Worm (Caenorhabditis elegans) whole organism, L3 larva: ENCODE data around the gene lrr-1.

Source experiments
- R02D3.7 ChIP-seq: fragments of 150-350 bp; optimal IDR thresholded peaks from 2 replicates; lab custom pipeline; 2014; ENCODE audit warnings: missing biosample characterization, missing genetic modification characterization
- ZK546.5 ChIP-seq: sonication (generic microtip); optimal IDR thresholded peaks from 2 replicates; lab custom pipeline; 2017; ENCODE audit warnings: missing biosample characterization, missing genetic modification characterization
- aly-2 ChIP-seq: fragments of 150-350 bp; optimal IDR thresholded peaks from 2 replicates; lab custom pipeline; 2014; ENCODE audit warnings: missing biosample characterization, missing genetic modification characterization
- ama-1 ChIP-seq: fragments of 150-350 bp; optimal IDR thresholded peaks from 2 replicates; lab custom pipeline; 2018
- ceh-16 ChIP-seq: sonication (generic microtip); optimal IDR thresholded peaks from 2 replicates; lab custom pipeline; 2017; ENCODE audit warnings: missing biosample characterization, missing genetic modification characterization
- ceh-28 ChIP-seq: fragments of 150-350 bp; optimal IDR thresholded peaks from 2 replicates; lab custom pipeline; 2014; ENCODE audit warnings: missing biosample characterization, missing genetic modification reagents, missing genetic modification characterization
- ceh-82 ChIP-seq: fragments of 150-350 bp; optimal IDR thresholded peaks from 2 replicates; lab custom pipeline; 2014; ENCODE audit warnings: missing biosample characterization, missing genetic modification characterization
- ceh-9 ChIP-seq: sonication (generic microtip); optimal IDR thresholded peaks from 2 replicates; lab custom pipeline; 2018; ENCODE audit warnings: missing biosample characterization, missing genetic modification characterization
- daf-12 ChIP-seq: fragments of 150-350 bp; optimal IDR thresholded peaks from 2 replicates; lab custom pipeline; 2014; ENCODE audit warnings: missing biosample characterization, missing genetic modification reagents, missing genetic modification characterization
- egl-27 ChIP-seq: sonication (generic microtip); optimal IDR thresholded peaks from 4 replicates; lab custom pipeline; 2017; ENCODE audit warnings: missing biosample characterization, missing genetic modification reagents, missing genetic modification characterization
- egl-5 ChIP-seq: fragments of 150-350 bp; optimal IDR thresholded peaks from 2 replicates; lab custom pipeline; 2017; ENCODE audit warnings: missing biosample characterization, missing genetic modification reagents, missing genetic modification characterization, inconsistent platforms
- elt-1 ChIP-seq: fragments of 150-350 bp; optimal IDR thresholded peaks from 2 replicates; lab custom pipeline; 2014; ENCODE audit warnings: missing biosample characterization, missing genetic modification characterization
- elt-2 ChIP-seq: sonication (generic microtip); optimal IDR thresholded peaks from 2 replicates; lab custom pipeline; 2016; ENCODE audit warnings: missing genetic modification reagents, mild to moderate bottlenecking, missing genetic modification characterization, missing compliant biosample characterization
- elt-3 ChIP-seq, 3 experiments: fragments of 150-350 bp in 1 of 3; sonication (generic microtip) in 2 of 3; optimal IDR thresholded peaks; 2 replicates in 2 of 3; 4 replicates in 1 of 3; lab custom pipeline; 2014 to 2017; ENCODE audit warnings: missing biosample characterization in 3 of 3, missing genetic modification characterization in 3 of 3
- eor-1 ChIP-seq, 2 experiments: fragments of 150-350 bp; optimal IDR thresholded peaks; 2 replicates each; lab custom pipeline; 2014 to 2018; ENCODE audit warnings: missing biosample characterization in 2 of 2, missing genetic modification characterization in 2 of 2
- fkh-10 ChIP-seq: sonication (generic microtip); optimal IDR thresholded peaks from 2 replicates; lab custom pipeline; 2017; ENCODE audit warnings: missing biosample characterization, missing genetic modification reagents, missing genetic modification characterization
- fkh-2 ChIP-seq: fragments of 150-350 bp; optimal IDR thresholded peaks from 2 replicates; lab custom pipeline; 2014; ENCODE audit warnings: missing biosample characterization, missing genetic modification reagents, missing genetic modification characterization
- fos-1 ChIP-seq: fragments of 150-350 bp; optimal IDR thresholded peaks from 2 replicates; lab custom pipeline; 2014; ENCODE audit warnings: missing biosample characterization, missing genetic modification characterization
- hmg-11 ChIP-seq: sonication (generic microtip); optimal IDR thresholded peaks from 2 replicates; lab custom pipeline; 2016; ENCODE audit warnings: missing genetic modification characterization, missing compliant biosample characterization
- jun-1 ChIP-seq: fragments of 150-350 bp; optimal IDR thresholded peaks from 2 replicates; lab custom pipeline; 2014; ENCODE audit warnings: missing biosample characterization, missing genetic modification reagents, missing genetic modification characterization
- lin-15B ChIP-seq: fragments of 150-350 bp; optimal IDR thresholded peaks from 2 replicates; lab custom pipeline; 2014; ENCODE audit warnings: missing biosample characterization, missing genetic modification characterization
- lin-39 ChIP-seq: fragments of 150-350 bp; optimal IDR thresholded peaks from 2 replicates; lab custom pipeline; 2018; ENCODE audit warnings: missing biosample characterization, missing genetic modification reagents, missing genetic modification characterization
- lsy-12 ChIP-seq: sonication (generic microtip); optimal IDR thresholded peaks from 2 replicates; lab custom pipeline; 2016; ENCODE audit warnings: mild to moderate bottlenecking, missing genetic modification characterization, missing compliant biosample characterization
- mdl-1 ChIP-seq: fragments of 150-350 bp; optimal IDR thresholded peaks from 2 replicates; lab custom pipeline; 2014; ENCODE audit warnings: missing biosample characterization, missing genetic modification characterization
- mml-1 ChIP-seq: fragments of 150-350 bp; sonication (generic microtip); optimal IDR thresholded peaks from 3 replicates; lab custom pipeline; 2014; ENCODE audit warnings: missing biosample characterization, missing genetic modification characterization
- nfya-1 ChIP-seq: sonication (generic microtip); optimal IDR thresholded peaks from 2 replicates; lab custom pipeline; 2017; ENCODE audit warnings: missing genetic modification characterization, mild to moderate bottlenecking, missing compliant biosample characterization, antibody characterized with exemption, moderate library complexity; ENCODE audit not compliant: insufficient read depth
- nhr-11 ChIP-seq: fragments of 150-350 bp; optimal IDR thresholded peaks from 2 replicates; lab custom pipeline; 2014; ENCODE audit warnings: missing biosample characterization, missing genetic modification characterization
- nhr-12 ChIP-seq: fragments of 150-350 bp; optimal IDR thresholded peaks from 2 replicates; lab custom pipeline; 2014; ENCODE audit warnings: missing biosample characterization, missing genetic modification characterization
- nhr-23 ChIP-seq: fragments of 150-350 bp; optimal IDR thresholded peaks from 2 replicates; lab custom pipeline; 2014; ENCODE audit warnings: missing biosample characterization, missing genetic modification reagents, missing genetic modification characterization
- nhr-25 ChIP-seq: sonication (generic microtip); optimal IDR thresholded peaks from 2 replicates; lab custom pipeline; 2017; ENCODE audit warnings: missing biosample characterization, missing genetic modification characterization
- nhr-28 ChIP-seq: fragments of 150-350 bp; optimal IDR thresholded peaks from 2 replicates; lab custom pipeline; 2014; ENCODE audit warnings: missing biosample characterization, missing genetic modification characterization
- nhr-43 ChIP-seq: sonication (generic microtip); optimal IDR thresholded peaks from 2 replicates; lab custom pipeline; 2016; ENCODE audit warnings: mild to moderate bottlenecking, missing genetic modification characterization, missing compliant biosample characterization; ENCODE audit not compliant: poor library complexity, severe bottlenecking
- nhr-67 ChIP-seq: fragments of 150-350 bp; optimal IDR thresholded peaks from 2 replicates; lab custom pipeline; 2014; ENCODE audit warnings: missing biosample characterization, missing genetic modification characterization
- nhr-76 ChIP-seq: fragments of 150-350 bp; sonication (generic microtip); optimal IDR thresholded peaks from 5 replicates; lab custom pipeline; 2014; ENCODE audit warnings: missing biosample characterization, missing genetic modification characterization
- nhr-77 ChIP-seq: fragments of 150-350 bp; optimal IDR thresholded peaks from 2 replicates; lab custom pipeline; 2014; ENCODE audit warnings: missing biosample characterization, missing genetic modification characterization
- pha-4 ChIP-seq: fragments of 150-350 bp; optimal IDR thresholded peaks from 2 replicates; lab custom pipeline; 2014; ENCODE audit warnings: missing biosample characterization, missing genetic modification reagents, missing genetic modification characterization
- pqm-1 ChIP-seq: fragments of 150-350 bp; optimal IDR thresholded peaks from 2 replicates; lab custom pipeline; 2017; ENCODE audit warnings: missing biosample characterization, missing genetic modification characterization, inconsistent platforms
- sea-2 ChIP-seq: fragments of 150-350 bp; sonication (generic microtip); optimal IDR thresholded peaks from 4 replicates; lab custom pipeline; 2014; ENCODE audit warnings: missing biosample characterization, missing genetic modification reagents, missing genetic modification characterization
- skn-1 ChIP-seq: fragments of 150-350 bp; optimal IDR thresholded peaks from 2 replicates; lab custom pipeline; 2014; ENCODE audit warnings: missing biosample characterization, missing genetic modification characterization
- snpc-4 ChIP-seq: fragments of 150-350 bp; optimal IDR thresholded peaks from 2 replicates; lab custom pipeline; 2014; ENCODE audit warnings: missing biosample characterization, missing genetic modification characterization
- tbx-2 ChIP-seq: sonication (generic microtip); optimal IDR thresholded peaks from 2 replicates; lab custom pipeline; 2016; ENCODE audit warnings: mild to moderate bottlenecking, missing genetic modification characterization, missing compliant biosample characterization
- unc-39 ChIP-seq: sonication (generic microtip); optimal IDR thresholded peaks from 4 replicates; lab custom pipeline; 2017; ENCODE audit warnings: missing biosample characterization, missing genetic modification characterization
- unc-62 ChIP-seq: fragments of 150-350 bp; sonication (generic microtip); optimal IDR thresholded peaks from 4 replicates; lab custom pipeline; 2014; ENCODE audit warnings: missing biosample characterization, missing genetic modification reagents, missing genetic modification characterization
- zag-1 ChIP-seq: fragments of 150-350 bp; optimal IDR thresholded peaks from 2 replicates; lab custom pipeline; 2014; ENCODE audit warnings: missing biosample characterization, missing genetic modification characterization
- ztf-11 ChIP-seq: fragments of 150-350 bp; optimal IDR thresholded peaks from 2 replicates; lab custom pipeline; 2014; ENCODE audit warnings: missing biosample characterization, missing genetic modification characterization
- ztf-4 ChIP-seq: fragments of 150-350 bp; optimal IDR thresholded peaks from 2 replicates; lab custom pipeline; 2014; ENCODE audit warnings: missing biosample characterization, missing genetic modification characterization

lrr-1 gene

DNA sequence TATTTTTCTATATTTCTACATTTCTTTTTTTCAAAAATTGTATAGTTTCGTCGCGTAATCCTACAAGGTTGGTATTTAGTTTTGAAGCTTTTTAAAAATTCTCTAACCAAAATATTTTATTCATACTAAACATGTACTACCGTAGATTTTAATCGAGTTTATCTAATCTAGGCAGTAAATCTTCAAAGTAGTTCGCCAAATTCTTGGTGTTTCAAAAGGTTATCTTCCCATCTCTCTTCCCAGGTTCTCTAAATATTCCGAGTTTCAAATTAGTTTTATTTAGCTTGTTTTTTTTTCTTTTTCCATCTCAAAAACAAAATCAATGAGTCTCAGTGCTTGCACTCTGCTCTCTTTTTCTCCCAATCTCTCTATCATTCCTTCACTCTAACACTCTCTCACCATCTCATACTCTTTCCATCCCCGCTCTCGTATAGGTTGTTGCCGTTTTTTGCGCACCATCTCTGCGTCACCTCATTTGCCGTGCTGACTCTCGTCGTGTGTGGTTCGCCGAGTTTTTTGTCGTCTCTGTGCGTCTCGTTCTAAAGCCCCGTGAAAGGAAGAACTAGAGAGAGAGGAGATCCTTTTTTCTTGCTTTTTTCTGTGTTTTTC, 19.2 kb downstream of the lrr-1 start:
- no peak for TF ChIP-seq nhr-67 (tag; lab: Kevin White, UChicago)
- TF ChIP-seq nhr-11 (tag; lab: Kevin White, UChicago): no peak
- TF ChIP-seq nhr-12 (tag; lab: Kevin White, UChicago): no peak
- TF ChIP-seq nfya-1 (tag; lab: Kevin White, UChicago): peak; percentile 89
- TF ChIP-seq mml-1: no peak
- TF ChIP-seq lin-39: peak; percentile 43
- no peak for TF ChIP-seq fos-1
- TF ChIP-seq lsy-12 (tag; lab: Kevin White, UChicago): no peak
- peak; percentile 57 for TF ChIP-seq ztf-4 (tag; lab: Kevin White, UChicago)
- TF ChIP-seq egl-27 (tag; lab: Kevin White, UChicago): no peak
- TF ChIP-seq nhr-25 (tag; lab: Kevin White, UChicago): peak; percentile 15
- peak; percentile 58 for TF ChIP-seq ceh-28 (tag; lab: Kevin White, UChicago)
- TF ChIP-seq nhr-43 (tag; lab: Kevin White, UChicago): peak; percentile 15
- TF ChIP-seq ceh-16 (tag; lab: Kevin White, UChicago): no peak
- peak; percentile 93 for TF ChIP-seq elt-2
- peak; percentile 6 for TF ChIP-seq fkh-2 (tag; lab: Kevin White, UChicago)
- peak; percentile 60 for TF ChIP-seq nhr-23
- TF ChIP-seq elt-1 (tag; lab: Kevin White, UChicago): peak; percentile 90
- peak; percentile 22 for TF ChIP-seq sea-2
- TF ChIP-seq ama-1: no peak
- no peak for TF ChIP-seq zag-1 (tag; lab: Kevin White, UChicago)
- TF ChIP-seq skn-1 (tag; lab: Kevin White, UChicago): peak; percentile 38
- peak; percentile 44 for TF ChIP-seq snpc-4 (tag; lab: Kevin White, UChicago)
- no peak for TF ChIP-seq nhr-77 (tag; lab: Kevin White, UChicago)
- TF ChIP-seq elt-3 (tag; optimal IDR thresholded peaks at IDR 0.05; lab: Kevin White, UChicago): no peak
- no peak for TF ChIP-seq ceh-9 (tag; lab: Kevin White, UChicago)
- TF ChIP-seq ceh-82 (tag; lab: Kevin White, UChicago): no peak
- TF ChIP-seq nhr-28 (tag; lab: Kevin White, UChicago): no peak
- no peak for TF ChIP-seq daf-12 (tag; lab: Kevin White, UChicago)
- no peak for TF ChIP-seq pqm-1 (tag; lab: Kevin White, UChicago)
- TF ChIP-seq fkh-10 (GFP tag; lab: Kevin White, UChicago): no peak
- peak; percentile 22 for TF ChIP-seq R02D3.7
- no peak for TF ChIP-seq ztf-11 (tag; lab: Kevin White, UChicago)
- no peak for TF ChIP-seq eor-1 (tag; optimal IDR thresholded peaks at IDR 0.05; lab: Kevin White, UChicago)
- no peak for TF ChIP-seq unc-39 (tag; lab: Kevin White, UChicago)
- peak; percentile 94 for TF ChIP-seq hmg-11 (tag; lab: Kevin White, UChicago)
- peak; percentile 36 for TF ChIP-seq jun-1 (tag; lab: Kevin White, UChicago)
- peak; percentile 46 for TF ChIP-seq unc-62 (GFP tag; lab: Kevin White, UChicago)
- TF ChIP-seq mdl-1 (tag; lab: Kevin White, UChicago): no peak
- no peak for TF ChIP-seq tbx-2 (tag; lab: Kevin White, UChicago)
- peak; percentile 42 for TF ChIP-seq egl-5 (tag; lab: Kevin White, UChicago)
- TF ChIP-seq lin-15B: peak; percentile 56
- TF ChIP-seq aly-2: no peak
- TF ChIP-seq ZK546.5: no peak
- TF ChIP-seq pha-4 (tag; lab: Kevin White, UChicago): peak; percentile 43
- TF ChIP-seq nhr-76: no peak
